Worm (Caenorhabditis elegans) whole organism, L4 larva: ENCODE data around the gene gei-15.

ENCODE experiments used
- Y48G9A.11 ChIP-seq: fragments of 200-800 bp; sonication (Bioruptor generic); IDR thresholded peaks from 2 replicates; pipeline ENCODE4 v1.3.6; 2022; ENCODE audit warnings: missing genetic modification reagents, missing genetic modification characterization, missing compliant biosample characterization
- egl-27 ChIP-seq: sonication (generic microtip); optimal IDR thresholded peaks from 3 replicates; lab custom pipeline; 2017; ENCODE audit warnings: missing biosample characterization, missing genetic modification reagents, missing genetic modification characterization
- fkh-10 ChIP-seq: fragments of 150-350 bp; optimal IDR thresholded peaks from 2 replicates; lab custom pipeline; 2014; ENCODE audit warnings: missing biosample characterization, missing genetic modification reagents, missing genetic modification characterization
- mdl-1 ChIP-seq, 2 experiments: fragments of 150-350 bp in 1 of 2; sonication (generic microtip) in 1 of 2; optimal IDR thresholded peaks; 2 replicates each; lab custom pipeline; 2014 to 2017; ENCODE audit warnings: missing biosample characterization in 2 of 2, missing genetic modification characterization in 2 of 2
- nhr-10 ChIP-seq: fragments of 150-350 bp; optimal IDR thresholded peaks from 2 replicates; lab custom pipeline; 2014; ENCODE audit warnings: missing biosample characterization, missing genetic modification characterization

DNA sequence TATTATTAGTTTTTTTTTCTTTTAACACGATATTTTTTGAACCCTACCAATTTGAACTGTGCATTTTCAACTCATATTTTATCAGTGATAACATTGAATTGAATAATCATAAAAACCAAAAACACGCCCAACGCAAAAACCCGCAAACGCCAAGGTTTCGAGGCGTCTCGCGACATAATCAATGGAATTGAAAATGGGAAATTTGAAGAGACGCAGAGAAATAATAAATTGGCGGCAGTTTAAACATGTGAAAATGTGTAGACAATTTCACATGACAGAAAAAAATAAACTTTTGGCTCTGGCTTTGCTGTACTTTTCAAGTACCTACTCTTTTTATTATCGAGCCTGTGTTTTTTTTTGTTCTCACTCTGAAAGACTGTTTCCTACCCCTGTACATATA is 18.2 kb downstream of the gei-15 start:
- TF ChIP-seq mdl-1 (tag; optimal IDR thresholded peaks at IDR 0.05; lab: Kevin White, UChicago) (peak in 1 of 2 experiments; percentile 49), Y48G9A.11 (GFP tag; lab: Robert Waterston, UW) (no peak), nhr-10 (tag; lab: Kevin White, UChicago) (no peak), egl-27 (tag; lab: Kevin White, UChicago) (no peak), fkh-10 (GFP tag; lab: Kevin White, UChicago) (no peak)
